Fruit fly (Drosophila melanogaster) ovary, adult (tissue): ENCODE data around the gene Dhdds.

Experiments
- CG17801 ChIP-seq: fragments of 200-800 bp; optimal IDR thresholded peaks from 2 replicates; lab custom pipeline; 2019; ENCODE audit warnings: missing biosample characterization, mild to moderate bottlenecking, missing genetic modification characterization, moderate library complexity; ENCODE audit not compliant: partially characterized antibody

The Dhdds gene

dm6 chrX:7892539-7892899 is 40.6 kb downstream of the Dhdds start:
- peak; percentile 3 for TF ChIP-seq CG17801

dm6 chrX:7891596-7892538 is 41.3 kb downstream of the Dhdds start, which contains the start of gene Nek2:
Gene Nek2, minus strand, starts transcription at chrX:7891646.
- no peak for TF ChIP-seq CG17801

- TF ChIP-seq CG17801 = peak; percentile 84
Observed at dm6 chrX:7888386-7889024, 44.6 kb downstream of the Dhdds start, which contains the start of gene Acat1. Gene Acat1, minus strand, starts transcription at chrX:7888785.

DNA sequence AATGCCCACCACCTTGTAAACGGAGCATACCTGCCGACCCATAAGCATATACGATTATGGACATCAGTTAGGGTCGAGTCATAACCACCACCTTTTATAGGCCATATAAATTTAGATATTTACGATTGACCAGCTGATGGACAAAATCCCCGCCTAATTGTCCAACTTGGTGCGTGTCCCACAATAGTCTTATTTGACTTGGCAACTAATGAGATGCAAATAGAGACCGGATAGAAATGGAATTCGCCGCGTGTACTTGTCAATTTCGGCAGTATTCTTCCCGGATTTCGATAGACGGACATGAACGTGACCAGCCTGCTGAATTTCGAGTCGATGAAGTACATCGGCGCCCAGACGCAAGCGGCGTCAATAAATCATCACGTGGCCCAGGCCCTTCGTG is 48.8 kb downstream of the Dhdds start, which contains the start of gene Ir7g:
Gene Ir7g, plus strand, starts transcription at position 301 of the 400 bp plus-strand sequence.
- TF ChIP-seq CG17801 = no peak

DNA sequence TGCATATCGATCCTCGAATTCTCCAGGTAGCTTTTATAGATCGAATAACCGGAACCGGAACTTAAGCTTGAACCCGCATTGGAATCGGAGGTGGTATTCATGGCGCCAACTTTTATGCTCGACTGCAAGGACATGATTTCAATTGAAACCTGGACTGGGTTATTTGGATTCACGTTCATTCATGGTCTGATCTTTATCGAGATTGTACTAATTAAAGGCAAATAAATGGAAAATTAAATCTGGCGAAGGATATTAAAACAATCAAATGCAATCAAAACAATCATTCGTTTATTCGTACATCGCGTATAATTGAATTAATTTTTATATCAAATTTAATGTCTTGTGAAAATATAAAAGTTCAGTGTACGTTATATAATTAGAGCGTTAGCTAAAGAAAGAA is 49.2 kb downstream of the Dhdds start, which contains the start of gene Ir7f:
Gene Ir7f, minus strand, starts transcription at position 101 of the 400 bp plus-strand sequence.
- no peak for TF ChIP-seq CG17801
